Fruit fly (Drosophila melanogaster): Measurements from ENCODE around the gene Naa15-16.

The Naa15-16 gene

dm6 chrX:19521753-19522383 is 42.1 kb downstream of the Naa15-16 start, which contains the start of the genes Idh3a and CoRest (continued):
- TF ChIP-seq pum (GFP tag; optimal IDR thresholded peaks at IDR 0.05) (no peak), CG2678 (tag; optimal IDR thresholded peaks at IDR 0.05) (no peak), cad (GFP tag; optimal IDR thresholded peaks at IDR 0.05) (no peak), CG10565 (GFP tag; optimal IDR thresholded peaks at IDR 0.05) (no peak), Hr51 (GFP tag; optimal IDR thresholded peaks at IDR 0.05) (no peak), Stat92E (GFP tag; optimal IDR thresholded peaks at IDR 0.05) (no peak), CG2120 (GFP tag; optimal IDR thresholded peaks at IDR 0.05) (peak; percentile 40), E2f1 (GFP tag; IDR thresholded peaks at IDR 0.05) (no peak), CG7745 (tag; optimal IDR thresholded peaks at IDR 0.05) (no peak), Mad (GFP tag; optimal IDR thresholded peaks at IDR 0.05) (no peak), danr (GFP tag; IDR thresholded peaks at IDR 0.05) (no peak), ind (GFP tag; optimal IDR thresholded peaks at IDR 0.05) (peak; percentile 47), CG11696 (GFP tag; IDR thresholded peaks at IDR 0.05) (no peak), oc (tag; optimal IDR thresholded peaks at IDR 0.05) (no peak), en (GFP tag; optimal IDR thresholded peaks at IDR 0.05) (no peak), CG34376 (GFP tag; optimal IDR thresholded peaks at IDR 0.05) (no peak), TFAM (GFP tag; optimal IDR thresholded peaks at IDR 0.05) (no peak), Poxn (GFP tag; IDR thresholded peaks at IDR 0.05) (no peak), Fer3 (tag; optimal IDR thresholded peaks at IDR 0.05) (no peak), CG13624 (GFP tag; optimal IDR thresholded peaks at IDR 0.05) (peak; percentile 16), vfl (GFP tag; optimal IDR thresholded peaks at IDR 0.05) (no peak), CG9215 (GFP tag; IDR thresholded peaks at IDR 0.05) (peak; percentile 54), CG5180 (GFP tag; optimal IDR thresholded peaks at IDR 0.05) (no peak), toy (GFP tag; IDR thresholded peaks at IDR 0.05) (no peak), CG17359 (tag; optimal IDR thresholded peaks at IDR 0.05) (no peak), BtbVII (GFP tag; optimal IDR thresholded peaks at IDR 0.05) (no peak), CG6175 (GFP tag; IDR thresholded peaks at IDR 0.05) (no peak), sna (GFP tag; IDR thresholded peaks at IDR 0.05; ENCODE audit: partially characterized antibody) (peak; percentile 37; the same call in 1 of the 2 replicates), ken (GFP tag; IDR thresholded peaks at IDR 0.05) (0 out of 3 replicates have a peak, but pooled peaks have one; percentile 27), gfzf (GFP tag; optimal IDR thresholded peaks at IDR 0.05) (peak; percentile 32), CG8290 (GFP tag; optimal IDR thresholded peaks at IDR 0.05) (peak; percentile 18), CG8290 (tag; optimal IDR thresholded peaks at IDR 0.05) (no peak), CG14710 (tag; optimal IDR thresholded peaks at IDR 0.05) (peak; percentile 63), Sox100B (GFP tag; optimal IDR thresholded peaks at IDR 0.05) (no peak), Spps (tag; optimal IDR thresholded peaks at IDR 0.05) (no peak), cas (GFP tag; IDR thresholded peaks at IDR 0.05) (no peak), Pdp1 (GFP tag; optimal IDR thresholded peaks at IDR 0.05) (peak in 1 of 2 experiments; percentile 36), chif (GFP tag; optimal IDR thresholded peaks at IDR 0.05) (no peak), fd102C (GFP tag; optimal IDR thresholded peaks at IDR 0.05) (no peak), CG16813 (GFP tag; IDR thresholded peaks at IDR 0.05; ENCODE audit: partially characterized antibody) (peak; percentile 81), lov (optimal IDR thresholded peaks at IDR 0.05) (no peak), lov (GFP tag; IDR thresholded peaks at IDR 0.05) (no peak), HLH4C (GFP tag; IDR thresholded peaks at IDR 0.05; ENCODE audit: partially characterized antibody) (peak; percentile 71), CHES-1-like (GFP tag; optimal IDR thresholded peaks at IDR 0.05) (peak; percentile 24), sc (optimal IDR thresholded peaks at IDR 0.05) (no peak), sc (GFP tag; optimal IDR thresholded peaks at IDR 0.05) (no peak), CG30403 (GFP tag; optimal IDR thresholded peaks at IDR 0.05) (peak; percentile 15), tin (GFP tag; optimal IDR thresholded peaks at IDR 0.05) (no peak), CG18262 (tag; optimal IDR thresholded peaks at IDR 0.05) (no peak), CG13123 (GFP tag; optimal IDR thresholded peaks at IDR 0.05) (no peak), CG10543 (GFP tag; optimal IDR thresholded peaks at IDR 0.05) (peak; percentile 31)

Data from whole organism, embryonic.